Worm (Caenorhabditis elegans) whole organism, young adult: Measurements from ENCODE around the gene grl-25.

Experiments
- B0019.2 ChIP-seq: fragments of 200-800 bp; sonication (Bioruptor generic); conservative IDR thresholded peaks from 2 replicates; pipeline ENCODE4 v1.3.6; 2022; ENCODE audit warnings: missing genetic modification reagents, missing genetic modification characterization, missing compliant biosample characterization
- F10E7.11 ChIP-seq: sonication (generic microtip); optimal IDR thresholded peaks from 2 replicates; lab custom pipeline; 2017; ENCODE audit warnings: mild to moderate bottlenecking, missing genetic modification characterization, moderate library complexity, missing compliant biosample characterization
- F49E8.2 ChIP-seq: sonication (generic microtip); optimal IDR thresholded peaks from 3 replicates; lab custom pipeline; 2017; ENCODE audit warnings: missing genetic modification characterization, mild to moderate bottlenecking, missing compliant biosample characterization, antibody characterized with exemption, moderate library complexity; ENCODE audit not compliant: insufficient read depth
- F52B5.7 ChIP-seq: sonication (generic microtip); optimal IDR thresholded peaks from 2 replicates; lab custom pipeline; 2016; ENCODE audit warnings: mild to moderate bottlenecking, missing genetic modification characterization, missing compliant biosample characterization
- F57A8.1 ChIP-seq: fragments of 200-800 bp; sonication (Bioruptor generic); optimal IDR thresholded peaks from 2 replicates; lab custom pipeline; 2018; ENCODE audit warnings: mild to moderate bottlenecking, missing genetic modification characterization, moderate library complexity, missing compliant biosample characterization
- T26A5.8 ChIP-seq: sonication (generic microtip); optimal IDR thresholded peaks from 2 replicates; lab custom pipeline; 2016; ENCODE audit warnings: missing genetic modification characterization, missing compliant biosample characterization
- Y53G8AR.9 ChIP-seq: fragments of 200-800 bp; sonication (Bioruptor generic); conservative IDR thresholded peaks from 2 replicates; pipeline ENCODE4 v1.3.6; 2022; ENCODE audit warnings: missing genetic modification reagents, missing genetic modification characterization, missing compliant biosample characterization
- ZK185.1 ChIP-seq: sonication (generic microtip); optimal IDR thresholded peaks from 2 replicates; lab custom pipeline; 2016; ENCODE audit warnings: mild to moderate bottlenecking, missing genetic modification characterization, missing compliant biosample characterization; ENCODE audit not compliant: poor library complexity, severe bottlenecking
- aptf-3 ChIP-seq: fragments of 200-800 bp; sonication (Bioruptor generic); IDR thresholded peaks from 2 replicates; pipeline ENCODE4 v1.3.6; 2022; ENCODE audit warnings: missing genetic modification characterization, missing compliant biosample characterization
- atf-7 ChIP-seq: sonication (generic microtip); optimal IDR thresholded peaks from 2 replicates; lab custom pipeline; 2017; ENCODE audit warnings: mild to moderate bottlenecking, missing genetic modification characterization, missing compliant biosample characterization
- athp-1 ChIP-seq: sonication (generic microtip); optimal IDR thresholded peaks from 2 replicates; lab custom pipeline; 2017; ENCODE audit warnings: mild to moderate bottlenecking, missing genetic modification characterization, missing compliant biosample characterization
- attf-3 ChIP-seq: fragments of 200-800 bp; sonication (Bioruptor generic); conservative IDR thresholded peaks from 2 replicates; pipeline ENCODE4 v1.3.6; 2022; ENCODE audit warnings: missing genetic modification reagents, missing genetic modification characterization, missing compliant biosample characterization
- ccch-3 ChIP-seq: fragments of 200-800 bp; sonication (Bioruptor generic); optimal IDR thresholded peaks from 2 replicates; lab custom pipeline; 2018; ENCODE audit warnings: mild to moderate bottlenecking, missing genetic modification characterization, missing compliant biosample characterization
- ceh-79 ChIP-seq: sonication (generic microtip); optimal IDR thresholded peaks from 2 replicates; lab custom pipeline; 2017; ENCODE audit warnings: mild to moderate bottlenecking, missing genetic modification characterization, missing compliant biosample characterization
- ceh-91 ChIP-seq: fragments of 200-800 bp; sonication (Bioruptor generic); IDR thresholded peaks from 2 replicates; pipeline ENCODE4 v1.3.6; 2022; ENCODE audit warnings: missing genetic modification reagents, missing genetic modification characterization, missing compliant biosample characterization
- die-1 ChIP-seq: sonication (generic microtip); optimal IDR thresholded peaks from 2 replicates; lab custom pipeline; 2016; ENCODE audit warnings: missing genotype, mild to moderate bottlenecking, missing genetic modification characterization, missing compliant biosample characterization
- dox-1 ChIP-seq: fragments of 200-800 bp; sonication (Bioruptor generic); IDR thresholded peaks from 2 replicates; pipeline ENCODE4 v1.3.6; 2022; ENCODE audit warnings: missing genetic modification reagents, missing genetic modification characterization, missing compliant biosample characterization
- dpff-1 ChIP-seq: sonication (generic microtip); optimal IDR thresholded peaks from 2 replicates; lab custom pipeline; 2017; ENCODE audit warnings: mild to moderate bottlenecking, missing genetic modification characterization, missing compliant biosample characterization
- dpl-1 ChIP-seq: fragments of 150-350 bp; optimal IDR thresholded peaks from 2 replicates; lab custom pipeline; 2014; ENCODE audit warnings: missing biosample characterization, missing genetic modification reagents, missing genetic modification characterization
- egrh-3 ChIP-seq: fragments of 200-800 bp; sonication (Bioruptor generic); IDR thresholded peaks from 2 replicates; pipeline ENCODE4 v1.3.6; 2022; ENCODE audit warnings: missing genetic modification reagents, missing genetic modification characterization, missing compliant biosample characterization
- him-1 ChIP-seq: sonication (generic microtip); optimal IDR thresholded peaks from 2 replicates; lab custom pipeline; 2016; ENCODE audit warnings: missing genotype, missing genetic modification reagents, missing genetic modification characterization, missing compliant biosample characterization
- hlh-12 ChIP-seq: sonication (generic microtip); optimal IDR thresholded peaks from 2 replicates; lab custom pipeline; 2016; ENCODE audit warnings: missing genetic modification characterization, missing compliant biosample characterization
- hrde-1 ChIP-seq: sonication (generic microtip); optimal IDR thresholded peaks from 2 replicates; lab custom pipeline; 2016; ENCODE audit warnings: missing genetic modification characterization, mild to moderate bottlenecking, missing compliant biosample characterization, moderate library complexity, missing genotype, missing genetic modification reagents, borderline replicate concordance
- let-526 ChIP-seq: fragments of 200-800 bp; sonication (Bioruptor generic); IDR thresholded peaks from 2 replicates; pipeline ENCODE4 v1.3.6; 2022; ENCODE audit warnings: missing genetic modification reagents, missing genetic modification characterization, missing compliant biosample characterization
- lin-35 ChIP-seq, 3 experiments: fragments of 150-350 bp in 2 of 3; sonication (generic microtip) in 1 of 3; optimal IDR thresholded peaks; 2 replicates each; lab custom pipeline; 2014 to 2018; ENCODE audit warnings: missing biosample characterization in 3 of 3, missing genetic modification characterization in 3 of 3, missing genetic modification reagents in 3 of 3
- lin-54 ChIP-seq: fragments of 200-800 bp; sonication (Bioruptor generic); optimal IDR thresholded peaks from 2 replicates; lab custom pipeline; 2018; ENCODE audit warnings: mild to moderate bottlenecking, missing genetic modification characterization, missing compliant biosample characterization
- madf-6 ChIP-seq: fragments of 200-800 bp; sonication (Bioruptor generic); IDR thresholded peaks from 2 replicates; pipeline ENCODE4 v1.3.6; 2022; ENCODE audit warnings: missing genetic modification reagents, missing genetic modification characterization, missing compliant biosample characterization
- mel-28 ChIP-seq: sonication (generic microtip); optimal IDR thresholded peaks from 2 replicates; lab custom pipeline; 2016; ENCODE audit warnings: borderline replicate concordance, mild to moderate bottlenecking, missing genetic modification characterization, missing compliant biosample characterization
- nfyb-1 ChIP-seq: fragments of 200-800 bp; sonication (Bioruptor generic); IDR thresholded peaks from 2 replicates; pipeline ENCODE4 v1.3.6; 2022; ENCODE audit warnings: missing genetic modification reagents, missing genetic modification characterization, missing compliant biosample characterization
- nhr-90 ChIP-seq: sonication (generic microtip); optimal IDR thresholded peaks from 2 replicates; lab custom pipeline; 2016; ENCODE audit warnings: missing genotype, mild to moderate bottlenecking, missing genetic modification characterization, missing compliant biosample characterization
- repo-1 ChIP-seq: sonication (generic microtip); optimal IDR thresholded peaks from 2 replicates; lab custom pipeline; 2017; ENCODE audit warnings: mild to moderate bottlenecking, missing genetic modification characterization, missing compliant biosample characterization
- rpc-1 ChIP-seq, 2 experiments: fragments of 150-350 bp in 1 of 2; sonication (generic microtip) in 1 of 2; optimal IDR thresholded peaks; 2 replicates each; lab custom pipeline; 2014 to 2018; ENCODE audit warnings: missing biosample characterization in 1 of 2, missing genetic modification characterization in 1 of 2, missing genetic modification reagents in 1 of 2, missing genotype in 1 of 2
- sdz-38 ChIP-seq: sonication (generic microtip); optimal IDR thresholded peaks from 2 replicates; lab custom pipeline; 2016; ENCODE audit warnings: missing genotype, missing genetic modification characterization, missing compliant biosample characterization
- snpc-1.1 ChIP-seq: sonication (generic microtip); optimal IDR thresholded peaks from 2 replicates; lab custom pipeline; 2017; ENCODE audit warnings: missing genetic modification characterization, mild to moderate bottlenecking, missing compliant biosample characterization, antibody characterized with exemption, moderate library complexity, missing genotype, missing genetic modification reagents; ENCODE audit not compliant: insufficient read depth
- snpc-1.3 ChIP-seq: sonication (generic microtip); optimal IDR thresholded peaks from 2 replicates; lab custom pipeline; 2017; ENCODE audit warnings: missing genetic modification characterization, mild to moderate bottlenecking, missing compliant biosample characterization, antibody characterized with exemption, moderate library complexity, missing genotype, missing genetic modification reagents; ENCODE audit not compliant: insufficient read depth
- snpc-3.4 ChIP-seq: sonication (generic microtip); optimal IDR thresholded peaks from 2 replicates; lab custom pipeline; 2017; ENCODE audit warnings: missing genetic modification characterization, mild to moderate bottlenecking, missing compliant biosample characterization, antibody characterized with exemption, moderate library complexity, missing genotype, missing genetic modification reagents
- snpc-4 ChIP-seq, 5 experiments: fragments of 150-350 bp in 1 of 5; sonication (generic microtip) in 4 of 5; optimal IDR thresholded peaks; 2 replicates each; lab custom pipeline; 2014 to 2018; ENCODE audit warnings: missing genetic modification characterization in 5 of 5, missing biosample characterization in 3 of 5, antibody characterized with exemption in 2 of 5, mild to moderate bottlenecking in 2 of 5, missing compliant biosample characterization in 2 of 5, missing genotype in 2 of 5, moderate library complexity in 2 of 5, missing genetic modification reagents in 1 of 5
- sptf-2 ChIP-seq: fragments of 200-800 bp; sonication (Bioruptor generic); optimal IDR thresholded peaks from 2 replicates; lab custom pipeline; 2018; ENCODE audit warnings: mild to moderate bottlenecking, missing genetic modification characterization, missing compliant biosample characterization
- tbp1 ChIP-seq: fragments of 200-800 bp; sonication (Bioruptor generic); optimal IDR thresholded peaks from 2 replicates; lab custom pipeline; 2018; ENCODE audit warnings: mild to moderate bottlenecking, missing genetic modification characterization, missing compliant biosample characterization
- tbx-9 ChIP-seq: sonication (generic microtip); optimal IDR thresholded peaks from 2 replicates; lab custom pipeline; 2016; ENCODE audit warnings: borderline replicate concordance, missing genetic modification characterization, inconsistent platforms, missing compliant biosample characterization
- unc-62 ChIP-seq: fragments of 150-350 bp; optimal IDR thresholded peaks from 2 replicates; lab custom pipeline; 2014; ENCODE audit warnings: missing biosample characterization, missing genetic modification reagents, missing genetic modification characterization
- ztf-18 ChIP-seq: sonication (generic microtip); optimal IDR thresholded peaks from 2 replicates; lab custom pipeline; 2016; ENCODE audit warnings: missing genotype, mild to moderate bottlenecking, missing genetic modification characterization, missing compliant biosample characterization
- ztf-22 ChIP-seq: fragments of 200-800 bp; sonication (Bioruptor generic); optimal IDR thresholded peaks from 2 replicates; lab custom pipeline; 2018; ENCODE audit warnings: mild to moderate bottlenecking, missing genetic modification characterization, moderate library complexity, missing compliant biosample characterization
- ztf-28 ChIP-seq: fragments of 200-800 bp; sonication (Bioruptor generic); IDR thresholded peaks from 2 replicates; pipeline ENCODE4 v1.3.6; 2022; ENCODE audit warnings: missing genetic modification reagents, missing genetic modification characterization, missing compliant biosample characterization
- ztf-6 ChIP-seq: fragments of 200-800 bp; sonication (Bioruptor generic); IDR thresholded peaks from 2 replicates; pipeline ENCODE4 v1.3.6; 2022; ENCODE audit warnings: missing genetic modification reagents, missing genetic modification characterization, missing compliant biosample characterization

grl-25 gene

DNA sequence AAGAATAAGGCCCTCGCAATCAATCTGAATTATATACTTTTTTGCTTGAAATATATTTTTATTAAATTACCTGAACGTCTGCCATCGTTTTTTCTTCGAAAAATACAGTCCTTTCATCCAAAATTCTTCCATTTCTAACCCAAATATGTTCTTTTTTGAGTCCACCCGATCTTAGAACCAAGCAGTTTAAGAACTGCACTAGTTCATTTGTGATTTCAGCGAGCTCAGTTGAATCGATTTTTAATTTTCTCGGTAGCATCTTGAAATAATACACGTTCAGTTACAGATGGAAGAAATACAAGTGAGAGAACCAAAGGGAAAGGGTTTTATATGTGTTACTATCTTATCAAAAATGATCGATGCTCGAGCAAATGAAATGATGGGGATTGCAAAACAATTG is 37.4 kb downstream of the grl-25 start, which contains the start of gene F59B2.3:
Gene F59B2.3 (minus strand): TSS at position 259 of the 400 bp plus-strand sequence.
- TF ChIP-seq sptf-2 (GFP tag; lab: Kevin White, UChicago) (no peak), ceh-79 (tag; lab: Kevin White, UChicago) (no peak), atf-7 (peak; percentile 9), tbp1 (GFP tag; lab: Kevin White, UChicago) (peak; percentile 3), snpc-1.1 (tag; lab: Kevin White, UChicago) (no peak), hrde-1 (tag; lab: Kevin White, UChicago) (peak; percentile 3), unc-62 (no peak), athp-1 (peak; percentile 11), dpff-1 (tag; lab: Kevin White, UChicago) (no peak), snpc-3.4 (peak; percentile 26)

DNA sequence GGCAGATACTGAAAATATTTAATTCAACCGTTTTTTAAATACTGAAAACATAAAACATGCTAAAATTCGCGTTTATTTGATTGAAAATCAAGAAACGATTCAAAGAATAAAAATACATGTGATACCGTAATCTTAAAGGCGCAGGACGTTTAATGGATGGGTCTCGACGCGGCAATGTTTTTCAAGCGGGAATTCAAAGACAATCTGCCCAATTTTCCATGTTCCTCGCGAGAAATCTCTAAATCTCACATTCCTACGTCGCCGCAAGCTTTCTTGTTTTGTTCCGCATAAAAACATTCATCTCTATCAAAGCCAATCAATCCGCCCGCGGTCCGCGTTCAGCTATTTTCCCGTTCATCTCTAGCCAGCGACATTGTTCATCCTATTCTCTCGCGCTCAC is 39.4 kb downstream of the grl-25 start:
- TF ChIP-seq nfyb-1 (GFP tag; lab: Robert Waterston, UW): no peak
- TF ChIP-seq dpl-1: peak; percentile 75
- TF ChIP-seq tbx-9 (tag; lab: Kevin White, UChicago): no peak
- no peak for TF ChIP-seq let-526 (GFP tag; lab: Robert Waterston, UW)
- TF ChIP-seq ztf-6 (GFP tag; lab: Robert Waterston, UW): no peak
- no peak for TF ChIP-seq aptf-3 (GFP tag; lab: Robert Waterston, UW)
- no peak; the same call in 1 of the 2 replicates for TF ChIP-seq Y53G8AR.9 (GFP tag; lab: Robert Waterston, UW)
- TF ChIP-seq ztf-22 (GFP tag; lab: Kevin White, UChicago): no peak
- TF ChIP-seq ceh-91 (GFP tag; lab: Robert Waterston, UW): peak; percentile 63
- TF ChIP-seq nhr-90 (tag; lab: Kevin White, UChicago): no peak
- TF ChIP-seq ztf-18: peak; percentile 7
- TF ChIP-seq lin-35 (GFP tag; optimal IDR thresholded peaks at IDR 0.05; lab: Kevin White, UChicago): peak in 1 of 3 experiments; percentile 47
- TF ChIP-seq snpc-1.3: no peak
- TF ChIP-seq repo-1 (tag; lab: Kevin White, UChicago): no peak
- TF ChIP-seq madf-6: peak; percentile 91
- TF ChIP-seq die-1: no peak
- no peak for TF ChIP-seq attf-3 (GFP tag; lab: Robert Waterston, UW)
- TF ChIP-seq ccch-3 (GFP tag; lab: Kevin White, UChicago): no peak
- TF ChIP-seq ztf-28: no peak
- no peak for TF ChIP-seq T26A5.8 (tag; lab: Kevin White, UChicago)
- TF ChIP-seq egrh-3 (GFP tag; lab: Robert Waterston, UW): no peak
- no peak for TF ChIP-seq atf-7
- TF ChIP-seq F49E8.2 (tag; lab: Kevin White, UChicago): peak; percentile 17
- no peak for TF ChIP-seq ZK185.1 (tag; lab: Kevin White, UChicago)
- TF ChIP-seq F52B5.7 (tag; lab: Kevin White, UChicago): no peak
- peak; percentile 31; the same call in 1 of the 2 replicates for TF ChIP-seq dox-1
- TF ChIP-seq sdz-38 (tag; lab: Kevin White, UChicago): no peak
- no peak for TF ChIP-seq hlh-12
- no peak for TF ChIP-seq snpc-3.4
- no peak for TF ChIP-seq snpc-4 (GFP tag; optimal IDR thresholded peaks at IDR 0.05; lab: Kevin White, UChicago)
- no peak for TF ChIP-seq snpc-4 (tag; optimal IDR thresholded peaks at IDR 0.05; lab: Kevin White, UChicago)
- no peak for TF ChIP-seq F57A8.1 (GFP tag; lab: Kevin White, UChicago)
- no peak for TF ChIP-seq mel-28 (tag; lab: Kevin White, UChicago)
- peak; percentile 70 for TF ChIP-seq lin-54 (GFP tag; lab: Kevin White, UChicago)
- TF ChIP-seq F10E7.11 (tag; lab: Kevin White, UChicago): no peak
- no peak for TF ChIP-seq B0019.2 (GFP tag; lab: Robert Waterston, UW)
- no peak for TF ChIP-seq him-1 (tag; lab: Kevin White, UChicago)
- TF ChIP-seq rpc-1 (optimal IDR thresholded peaks at IDR 0.05; lab: Kevin White, UChicago): no peak
- TF ChIP-seq rpc-1 (tag; optimal IDR thresholded peaks at IDR 0.05; lab: Kevin White, UChicago): no peak
- TF ChIP-seq hrde-1 (tag; lab: Kevin White, UChicago): no peak
- TF ChIP-seq unc-62: no peak
